Worm (Caenorhabditis elegans) whole organism, L3 larva: ENCODE results near the gene lsy-12.

Experiments used
- ama-1 ChIP-seq: fragments of 150-350 bp; optimal IDR thresholded peaks from 2 replicates; lab custom pipeline; 2018
- ceh-82 ChIP-seq: fragments of 150-350 bp; optimal IDR thresholded peaks from 2 replicates; lab custom pipeline; 2014; ENCODE audit warnings: missing biosample characterization, missing genetic modification characterization
- egl-27 ChIP-seq: sonication (generic microtip); optimal IDR thresholded peaks from 4 replicates; lab custom pipeline; 2017; ENCODE audit warnings: missing biosample characterization, missing genetic modification reagents, missing genetic modification characterization
- mdl-1 ChIP-seq: fragments of 150-350 bp; optimal IDR thresholded peaks from 2 replicates; lab custom pipeline; 2014; ENCODE audit warnings: missing biosample characterization, missing genetic modification characterization
- nhr-12 ChIP-seq: fragments of 150-350 bp; optimal IDR thresholded peaks from 2 replicates; lab custom pipeline; 2014; ENCODE audit warnings: missing biosample characterization, missing genetic modification characterization
- nhr-23 ChIP-seq: fragments of 150-350 bp; optimal IDR thresholded peaks from 2 replicates; lab custom pipeline; 2014; ENCODE audit warnings: missing biosample characterization, missing genetic modification reagents, missing genetic modification characterization
- nhr-25 ChIP-seq: sonication (generic microtip); optimal IDR thresholded peaks from 2 replicates; lab custom pipeline; 2017; ENCODE audit warnings: missing biosample characterization, missing genetic modification characterization
- nhr-76 ChIP-seq: fragments of 150-350 bp; sonication (generic microtip); optimal IDR thresholded peaks from 5 replicates; lab custom pipeline; 2014; ENCODE audit warnings: missing biosample characterization, missing genetic modification characterization
- pha-4 ChIP-seq: fragments of 150-350 bp; optimal IDR thresholded peaks from 2 replicates; lab custom pipeline; 2014; ENCODE audit warnings: missing biosample characterization, missing genetic modification reagents, missing genetic modification characterization
- skn-1 ChIP-seq: fragments of 150-350 bp; optimal IDR thresholded peaks from 2 replicates; lab custom pipeline; 2014; ENCODE audit warnings: missing biosample characterization, missing genetic modification characterization

DNA sequence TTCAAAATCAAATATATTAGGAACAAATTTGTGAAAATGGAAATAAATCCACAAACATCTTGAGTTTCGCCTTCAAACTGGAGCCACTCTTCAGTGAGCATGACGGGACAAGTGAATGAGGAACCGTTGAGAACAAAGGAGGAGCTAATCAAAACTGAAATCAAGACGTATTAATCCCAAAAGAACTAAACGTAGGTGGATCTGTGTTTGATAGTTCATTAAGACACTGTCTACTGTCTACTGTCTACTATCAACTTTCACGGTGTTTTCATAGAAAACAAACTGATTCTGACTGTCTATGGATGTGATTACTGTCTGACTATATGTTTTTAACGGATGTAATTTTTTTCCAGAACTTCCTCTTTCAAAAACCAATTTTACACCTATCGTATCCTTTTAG lies 38.0 kb downstream of the lsy-12 start, which contains the start of gene str-193:
- TF ChIP-seq egl-27 (tag; lab: Kevin White, UChicago) (no peak), nhr-76 (no peak), skn-1 (no peak), mdl-1 (tag; lab: Kevin White, UChicago) (no peak), nhr-12 (tag; lab: Kevin White, UChicago) (no peak), ama-1 (lab: Kevin White, UChicago) (no peak), ceh-82 (tag; lab: Kevin White, UChicago) (no peak), nhr-23 (tag; lab: Kevin White, UChicago) (no peak), pha-4 (tag; lab: Kevin White, UChicago) (no peak), nhr-25 (tag; lab: Kevin White, UChicago) (no peak)
